Worm (Caenorhabditis elegans) whole organism, L1 larva: ENCODE data around the gene srh-28.

ENCODE experiments used
- aly-2 ChIP-seq: fragments of 150-350 bp; optimal IDR thresholded peaks from 2 replicates; lab custom pipeline; 2014; ENCODE audit warnings: missing biosample characterization, missing genetic modification characterization
- blmp-1 ChIP-seq: fragments of 150-350 bp; optimal IDR thresholded peaks from 2 replicates; lab custom pipeline; 2014; ENCODE audit warnings: missing biosample characterization, missing genetic modification characterization
- lin-14 ChIP-seq: fragments of 200-800 bp; sonication (Bioruptor generic); optimal IDR thresholded peaks from 2 replicates; lab custom pipeline; 2018; ENCODE audit warnings: mild to moderate bottlenecking, missing genetic modification characterization, moderate library complexity, missing compliant biosample characterization
- lin-15B ChIP-seq: fragments of 150-350 bp; sonication (generic microtip); optimal IDR thresholded peaks from 3 replicates; lab custom pipeline; 2014; ENCODE audit warnings: missing biosample characterization, missing genetic modification characterization
- lin-35 ChIP-seq, 2 experiments: fragments of 150-350 bp; optimal IDR thresholded peaks; 2 replicates each; lab custom pipeline; 2014; ENCODE audit warnings: missing biosample characterization in 2 of 2, missing genetic modification characterization in 2 of 2, missing genetic modification reagents in 2 of 2
- nhr-237 ChIP-seq: fragments of 150-350 bp; optimal IDR thresholded peaks from 2 replicates; lab custom pipeline; 2014; ENCODE audit warnings: missing biosample characterization, missing genetic modification characterization
- rnt-1 ChIP-seq: sonication (generic microtip); optimal IDR thresholded peaks from 2 replicates; lab custom pipeline; 2016; ENCODE audit warnings: mild to moderate bottlenecking, missing genetic modification characterization, moderate library complexity, missing compliant biosample characterization
- snpc-4 ChIP-seq: fragments of 150-350 bp; optimal IDR thresholded peaks from 2 replicates; lab custom pipeline; 2014; ENCODE audit warnings: missing biosample characterization, missing genetic modification characterization
- unc-62 ChIP-seq: fragments of 150-350 bp; optimal IDR thresholded peaks from 2 replicates; lab custom pipeline; 2014; ENCODE audit warnings: missing biosample characterization, missing genetic modification reagents, missing genetic modification characterization
- zag-1 ChIP-seq: fragments of 150-350 bp; optimal IDR thresholded peaks from 2 replicates; lab custom pipeline; 2014; ENCODE audit warnings: missing biosample characterization, missing genetic modification characterization
- ztf-11 ChIP-seq, 2 experiments: sonication (generic microtip); optimal IDR thresholded peaks; 2 replicates each; lab custom pipeline; 2016 to 2017; ENCODE audit warnings: missing genetic modification characterization in 2 of 2, missing biosample characterization in 1 of 2, missing compliant biosample characterization in 1 of 2

DNA sequence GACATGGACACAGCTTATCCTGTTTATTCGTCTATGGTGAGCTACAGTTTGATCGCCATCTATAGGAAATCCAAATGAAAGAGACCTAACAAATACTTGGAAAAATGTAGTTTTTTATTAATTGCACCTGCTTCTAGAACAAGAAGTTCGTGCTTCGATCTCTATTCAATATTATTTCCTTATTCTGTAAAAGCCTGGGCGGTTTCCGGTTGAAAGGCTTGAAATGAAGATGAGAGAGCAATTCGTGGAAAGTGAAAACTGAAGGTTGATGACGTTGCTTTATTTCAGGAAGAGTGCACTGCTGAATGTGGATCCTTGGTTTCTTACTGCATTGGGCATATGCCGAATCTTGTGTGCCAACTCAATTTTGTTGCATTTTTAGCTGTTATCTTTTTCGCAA lies 5.1 kb upstream of the srh-28 start:
- no peak for TF ChIP-seq lin-15B (tag; lab: Kevin White, UChicago)
- no peak for TF ChIP-seq snpc-4 (tag; lab: Kevin White, UChicago)
- TF ChIP-seq nhr-237 (tag; lab: Kevin White, UChicago), result no peak
- TF ChIP-seq aly-2 (tag; lab: Kevin White, UChicago), result no peak
- TF ChIP-seq zag-1 (tag; lab: Kevin White, UChicago), result no peak
- TF ChIP-seq unc-62 (GFP tag; lab: Kevin White, UChicago), result no peak
- no peak for TF ChIP-seq lin-35 (GFP tag; optimal IDR thresholded peaks at IDR 0.05; lab: Kevin White, UChicago)
- no peak for TF ChIP-seq ztf-11 (tag; optimal IDR thresholded peaks at IDR 0.05; lab: Kevin White, UChicago)
- no peak for TF ChIP-seq blmp-1 (tag; lab: Kevin White, UChicago)
- no peak for TF ChIP-seq rnt-1
- no peak for TF ChIP-seq lin-14 (GFP tag; lab: Kevin White, UChicago)
